Fruit fly (Drosophila melanogaster) whole organism, embryonic: ENCODE data around the gene Rab3GAP1.

Experiments used
- ATbp ChIP-seq: fragments of 200-800 bp; sonication (Bioruptor generic); optimal IDR thresholded peaks from 2 replicates; lab custom pipeline; 2017; ENCODE audit warnings: missing biosample characterization, mild to moderate bottlenecking, missing genetic modification characterization, missing genetic modification reagents
- Bgb ChIP-seq: fragments of 200-800 bp; sonication (Bioruptor generic); IDR thresholded peaks from 2 replicates; pipeline ENCODE4 v1.3.6; 2022; ENCODE audit warnings: missing biosample characterization, missing genetic modification characterization; ENCODE audit not compliant: partially characterized antibody
- CG12236 ChIP-seq: fragments of 200-800 bp; sonication (Bioruptor generic); optimal IDR thresholded peaks from 2 replicates; lab custom pipeline; 2016; ENCODE audit warnings: missing biosample characterization, missing genetic modification characterization
- CG12942 ChIP-seq: fragments of 200-800 bp; sonication (Bioruptor generic); optimal IDR thresholded peaks from 3 replicates; lab custom pipeline; 2016; ENCODE audit warnings: missing biosample characterization, missing genetic modification characterization
- CG1529 ChIP-seq: fragments of 200-800 bp; sonication (Bioruptor generic); optimal IDR thresholded peaks from 3 replicates; lab custom pipeline; 2018; ENCODE audit warnings: missing biosample characterization, missing genetic modification characterization
- CG17829 ChIP-seq: fragments of 200-800 bp; optimal IDR thresholded peaks from 2 replicates; lab custom pipeline; 2019; ENCODE audit warnings: missing biosample characterization, mild to moderate bottlenecking, missing genetic modification characterization, moderate library complexity
- CG18619 ChIP-seq: fragments of 200-800 bp; sonication (Bioruptor generic); optimal IDR thresholded peaks from 3 replicates; lab custom pipeline; 2017; ENCODE audit warnings: missing biosample characterization, mild to moderate bottlenecking, missing genetic modification characterization
- CG31224 ChIP-seq: fragments of 200-800 bp; sonication (Bioruptor generic); IDR thresholded peaks from 2 replicates; pipeline ENCODE4 v1.3.6; 2022; ENCODE audit warnings: missing biosample characterization, missing genetic modification characterization
- CG3163 ChIP-seq: fragments of 200-800 bp; sonication (Bioruptor generic); optimal IDR thresholded peaks from 3 replicates; lab custom pipeline; 2016; ENCODE audit warnings: missing biosample characterization, missing genetic modification characterization
- CG3847 ChIP-seq: fragments of 200-800 bp; sonication (Bioruptor generic); IDR thresholded peaks from 2 replicates; pipeline ENCODE4 v1.3.6; 2022; ENCODE audit warnings: missing biosample characterization, missing genetic modification characterization
- CG4820 ChIP-seq: fragments of 200-800 bp; sonication (Bioruptor generic); optimal IDR thresholded peaks from 3 replicates; lab custom pipeline; 2016; ENCODE audit warnings: missing biosample characterization, missing genetic modification characterization
- CG5953 ChIP-seq: fragments of 200-800 bp; sonication (Bioruptor generic); IDR thresholded peaks from 2 replicates; pipeline ENCODE4 v1.3.6; 2022; ENCODE audit warnings: missing biosample characterization, missing genetic modification characterization
- CG6175 ChIP-seq: fragments of 200-800 bp; sonication (Bioruptor generic); IDR thresholded peaks from 3 replicates; pipeline ENCODE4 v1.3.6; 2022; ENCODE audit warnings: missing biosample characterization, missing genetic modification characterization
- CG7963 ChIP-seq: fragments of 200-800 bp; sonication (Bioruptor generic); IDR thresholded peaks from 3 replicates; pipeline ENCODE4 v1.3.6; 2022; ENCODE audit warnings: missing biosample characterization, missing genetic modification characterization; ENCODE audit not compliant: partially characterized antibody
- CG9215 ChIP-seq: fragments of 200-800 bp; sonication (Bioruptor generic); IDR thresholded peaks from 2 replicates; pipeline ENCODE4 v1.3.6; 2022; ENCODE audit warnings: missing biosample characterization, missing genetic modification characterization
- CHES-1-like ChIP-seq: fragments of 200-800 bp; sonication (Bioruptor generic); optimal IDR thresholded peaks from 2 replicates; lab custom pipeline; 2016; ENCODE audit warnings: missing biosample characterization, missing genetic modification characterization
- Chrac-16 ChIP-seq: fragments of 200-800 bp; sonication (Bioruptor generic); optimal IDR thresholded peaks from 3 replicates; lab custom pipeline; 2016; ENCODE audit warnings: missing biosample characterization, missing genetic modification characterization
- Dref ChIP-seq: fragments of 200-800 bp; sonication (Bioruptor generic); IDR thresholded peaks from 2 replicates; pipeline ENCODE4 v1.3.6; 2022; ENCODE audit warnings: missing biosample characterization, missing genetic modification characterization
- ERR ChIP-seq: fragments of 200-800 bp; sonication (Bioruptor generic); optimal IDR thresholded peaks from 2 replicates; lab custom pipeline; 2016; ENCODE audit warnings: missing biosample characterization, missing genetic modification characterization
- Hand ChIP-seq: fragments of 200-800 bp; sonication (Bioruptor generic); optimal IDR thresholded peaks from 2 replicates; lab custom pipeline; 2017; ENCODE audit warnings: mild to moderate bottlenecking, missing biosample characterization, missing genetic modification reagents, missing genetic modification characterization
- Hr78 ChIP-seq, 2 experiments: fragments of 200-800 bp in 1 of 2; fragments of >200 bp in 1 of 2; sonication (Bioruptor generic) in 1 of 2; optimal IDR thresholded peaks; 2 replicates each; lab custom pipeline; 2017 to 2019; ENCODE audit warnings: missing biosample characterization in 2 of 2, missing genetic modification characterization in 2 of 2, mild to moderate bottlenecking in 1 of 2, moderate library complexity in 1 of 2
- Lhr ChIP-seq: fragments of 200-800 bp; sonication (Bioruptor generic); optimal IDR thresholded peaks from 3 replicates; lab custom pipeline; 2017; ENCODE audit warnings: mild to moderate bottlenecking, missing biosample characterization, missing genetic modification reagents, missing genetic modification characterization
- Max ChIP-seq: fragments of 200-800 bp; sonication (Bioruptor generic); optimal IDR thresholded peaks from 2 replicates; lab custom pipeline; 2016; ENCODE audit warnings: missing biosample characterization, mild to moderate bottlenecking, missing genetic modification characterization
- Oaz ChIP-seq: fragments of 200-800 bp; sonication (Bioruptor generic); IDR thresholded peaks from 2 replicates; pipeline ENCODE4 v1.3.6; 2022; ENCODE audit warnings: missing biosample characterization, missing genetic modification characterization
- Oli ChIP-seq: fragments of 200-800 bp; sonication (Bioruptor generic); optimal IDR thresholded peaks from 2 replicates; lab custom pipeline; 2018; ENCODE audit warnings: missing biosample characterization, mild to moderate bottlenecking, missing genetic modification characterization, moderate library complexity
- Trl ChIP-seq, 3 experiments: fragments of >200 bp in 2 of 3; fragments of 200-800 bp in 1 of 3; sonication (Bioruptor generic) in 1 of 3; optimal IDR thresholded peaks; 2 replicates in 1 of 3; 3 replicates in 2 of 3; lab custom pipeline; 2016 to 2017; ENCODE audit warnings: missing biosample characterization in 1 of 3, missing genetic modification characterization in 1 of 3
- Usf ChIP-seq: fragments of 200-800 bp; sonication (Bioruptor generic); optimal IDR thresholded peaks from 2 replicates; lab custom pipeline; 2017; ENCODE audit warnings: missing genotype, missing biosample characterization, missing genetic modification characterization
- ac ChIP-seq: fragments of 200-800 bp; sonication (Bioruptor generic); optimal IDR thresholded peaks from 3 replicates; lab custom pipeline; 2017; ENCODE audit warnings: missing biosample characterization, mild to moderate bottlenecking, missing genetic modification characterization
- corto ChIP-seq: fragments of 200-800 bp; sonication (Bioruptor generic); optimal IDR thresholded peaks from 2 replicates; lab custom pipeline; 2016; ENCODE audit warnings: missing biosample characterization, mild to moderate bottlenecking, missing genetic modification characterization, moderate library complexity
- eve ChIP-seq, 2 experiments: fragments of >200 bp; optimal IDR thresholded peaks; 2 replicates each; lab custom pipeline; 2017; ENCODE audit warnings: missing biosample characterization in 2 of 2, missing genetic modification characterization in 2 of 2
- gce ChIP-seq: fragments of 200-800 bp; sonication (Bioruptor generic); IDR thresholded peaks from 3 replicates; pipeline ENCODE4 v1.3.6; 2022; ENCODE audit warnings: missing biosample characterization, missing genetic modification characterization
- gsb-n ChIP-seq: fragments of 200-800 bp; sonication (Bioruptor generic); optimal IDR thresholded peaks from 3 replicates; lab custom pipeline; 2018; ENCODE audit warnings: missing biosample characterization, mild to moderate bottlenecking, missing genetic modification characterization
- ind ChIP-seq: fragments of 200-800 bp; sonication (Bioruptor generic); optimal IDR thresholded peaks from 3 replicates; lab custom pipeline; 2016; ENCODE audit warnings: missing biosample characterization, missing genetic modification characterization
- insv ChIP-seq, 2 experiments: fragments of 200-800 bp; sonication (Bioruptor generic); optimal IDR thresholded peaks; 3 replicates each; lab custom pipeline; 2016 to 2018; ENCODE audit warnings: missing biosample characterization in 2 of 2, missing genetic modification characterization in 2 of 2
- ken ChIP-seq: fragments of 200-800 bp; sonication (Bioruptor generic); IDR thresholded peaks from 3 replicates; pipeline ENCODE4 v1.3.6; 2022; ENCODE audit warnings: missing biosample characterization, missing genetic modification characterization
- knrl ChIP-seq: fragments of 200-800 bp; sonication (Bioruptor generic); IDR thresholded peaks from 3 replicates; pipeline ENCODE4 v1.3.6; 2022; ENCODE audit warnings: missing biosample characterization, missing genetic modification characterization; ENCODE audit not compliant: partially characterized antibody
- lilli ChIP-seq: fragments of 200-800 bp; sonication (Bioruptor generic); optimal IDR thresholded peaks from 3 replicates; lab custom pipeline; 2016; ENCODE audit warnings: missing biosample characterization, missing genetic modification characterization
- pb ChIP-seq: fragments of 200-800 bp; sonication (Bioruptor generic); optimal IDR thresholded peaks from 3 replicates; lab custom pipeline; 2016; ENCODE audit warnings: missing biosample characterization, missing genetic modification characterization
- pho ChIP-seq: fragments of 200-800 bp; sonication (Bioruptor generic); optimal IDR thresholded peaks from 2 replicates; lab custom pipeline; 2016; ENCODE audit warnings: missing biosample characterization, missing genetic modification characterization
- prd ChIP-seq, 3 experiments: fragments of >200 bp in 2 of 3; fragments of 200-800 bp in 1 of 3; sonication (Bioruptor generic) in 1 of 3; optimal IDR thresholded peaks in 2 of 3; IDR thresholded peaks in 1 of 3; 2 replicates in 2 of 3; 3 replicates in 1 of 3; pipeline versions ENCODE4 v1.3.6 to Lab custom; 2017 to 2022; ENCODE audit warnings: missing biosample characterization in 1 of 3, missing genetic modification characterization in 1 of 3
- ro ChIP-seq: fragments of 200-800 bp; sonication (Bioruptor generic); IDR thresholded peaks from 2 replicates; pipeline ENCODE4 v1.3.6; 2022; ENCODE audit warnings: missing biosample characterization, missing genetic modification characterization
- shn ChIP-seq: fragments of 200-800 bp; sonication (Bioruptor generic); optimal IDR thresholded peaks from 3 replicates; lab custom pipeline; 2016; ENCODE audit warnings: missing biosample characterization, missing genetic modification characterization
- sim ChIP-seq: fragments of 200-800 bp; sonication (Bioruptor generic); IDR thresholded peaks from 2 replicates; pipeline ENCODE4 v1.3.6; 2022; ENCODE audit warnings: missing biosample characterization, missing genetic modification characterization
- tx ChIP-seq: fragments of 200-800 bp; sonication (Bioruptor generic); optimal IDR thresholded peaks from 2 replicates; lab custom pipeline; 2016; ENCODE audit warnings: missing biosample characterization, missing genetic modification characterization
- usp ChIP-seq: fragments of >200 bp; optimal IDR thresholded peaks from 2 replicates; lab custom pipeline; 2017; ENCODE audit warnings: missing biosample characterization, missing genetic modification characterization
- wdn ChIP-seq: fragments of 200-800 bp; sonication (Bioruptor generic); IDR thresholded peaks from 2 replicates; pipeline ENCODE4 v1.3.6; 2022; ENCODE audit warnings: missing biosample characterization, missing genetic modification characterization
- z ChIP-seq: fragments of 200-800 bp; sonication (Bioruptor generic); IDR thresholded peaks from 3 replicates; pipeline ENCODE4 v1.3.6; 2022; ENCODE audit warnings: missing biosample characterization, missing genetic modification characterization
- zf30C ChIP-seq: fragments of 200-800 bp; sonication (Bioruptor generic); optimal IDR thresholded peaks from 3 replicates; lab custom pipeline; 2018; ENCODE audit warnings: missing biosample characterization, mild to moderate bottlenecking, missing genetic modification characterization
- zfh1 ChIP-seq: fragments of 200-800 bp; sonication (Bioruptor generic); IDR thresholded peaks from 3 replicates; pipeline ENCODE4 v1.3.6; 2022; ENCODE audit warnings: missing biosample characterization, missing genetic modification characterization

Rab3GAP1 gene

DNA sequence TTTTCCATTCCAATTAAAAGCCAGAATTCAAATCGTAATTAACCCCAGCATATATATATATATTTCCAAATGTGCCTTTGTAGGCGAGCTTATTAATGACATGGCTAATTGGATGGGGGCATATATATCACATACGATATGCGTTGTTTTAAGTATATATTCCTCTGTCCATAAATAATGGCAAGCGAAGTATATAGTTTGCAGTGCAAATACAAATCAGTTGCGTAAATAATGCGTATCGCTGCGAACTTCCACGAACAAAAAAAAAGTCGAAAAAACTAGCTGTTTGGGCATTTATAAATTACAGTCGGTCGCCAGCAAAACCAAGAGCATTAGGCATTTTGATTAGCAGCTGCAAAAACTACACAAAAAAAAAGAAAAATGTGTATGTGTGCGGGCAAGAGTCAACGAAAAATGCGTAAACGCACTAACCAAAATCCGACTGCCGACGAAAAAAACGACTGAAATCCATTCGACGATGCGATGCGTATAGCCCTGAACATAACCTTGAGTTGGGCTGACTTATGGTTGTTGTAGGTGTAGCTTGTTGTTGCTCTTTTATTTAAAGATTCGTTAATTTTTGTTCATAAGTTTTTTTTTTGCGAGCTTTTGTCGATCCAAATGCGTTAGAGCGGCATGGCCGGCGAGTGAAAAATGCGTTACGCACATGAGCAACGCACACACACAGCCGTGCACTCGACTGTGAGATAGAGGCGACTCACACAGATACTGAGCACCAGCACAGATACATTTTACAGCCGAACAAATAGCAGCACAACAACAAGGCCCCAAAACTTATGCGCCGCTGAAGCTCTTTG is 27.1 kb upstream of the Rab3GAP1 start (continued):
- TF ChIP-seq Lhr (GFP tag; lab: Kevin White, UChicago) (no peak), insv (GFP tag; optimal IDR thresholded peaks at IDR 0.05; lab: Kevin White, UChicago) (no peak), eve (GFP tag; optimal IDR thresholded peaks at IDR 0.05; lab: Kevin White, UChicago) (peak in 1 of 2 experiments; percentile 49), prd (optimal IDR thresholded peaks at IDR 0.05; lab: Kevin White, UChicago) (no peak), prd (GFP tag; IDR thresholded peaks at IDR 0.05; lab: Robert Waterston, UW) (no peak), CG1529 (GFP tag; lab: Kevin White, UChicago) (no peak), CHES-1-like (GFP tag; lab: Kevin White, UChicago) (peak; percentile 30), ATbp (no peak), CG3847 (GFP tag; lab: Robert Waterston, UW) (no peak), Bgb (peak; percentile 24; the same call in 1 of the 2 replicates), Hr78 (GFP tag; optimal IDR thresholded peaks at IDR 0.05; lab: Kevin White, UChicago) (no peak), CG7963 (GFP tag; lab: Robert Waterston, UW) (no peak), gce (GFP tag; lab: Robert Waterston, UW) (no peak), zfh1 (GFP tag; lab: Robert Waterston, UW) (no peak), CG9215 (GFP tag; lab: Robert Waterston, UW) (no peak), knrl (no peak), tx (GFP tag; lab: Kevin White, UChicago) (no peak), usp (GFP tag; lab: Kevin White, UChicago) (no peak), CG12942 (no peak), shn (GFP tag; lab: Kevin White, UChicago) (no peak), CG3163 (GFP tag; lab: Kevin White, UChicago) (no peak), lilli (no peak), Chrac-16 (no peak), z (GFP tag; lab: Robert Waterston, UW) (peak; percentile 81), corto (no peak), CG31224 (GFP tag; lab: Robert Waterston, UW) (peak; percentile 34; the same call in 1 of the 2 replicates), ac (GFP tag; lab: Kevin White, UChicago) (no peak), CG18619 (GFP tag; lab: Kevin White, UChicago) (peak; percentile 11), ken (no peak), Hand (peak; percentile 34), Usf (GFP tag; lab: Kevin White, UChicago) (no peak), ro (GFP tag; lab: Robert Waterston, UW) (no peak), gsb-n (tag; lab: Kevin White, UChicago) (no peak), sim (no peak), pho (no peak), CG12236 (GFP tag; lab: Kevin White, UChicago) (no peak), CG5953 (no peak), ind (GFP tag; lab: Kevin White, UChicago) (no peak), pb (GFP tag; lab: Kevin White, UChicago) (no peak), Trl (optimal IDR thresholded peaks at IDR 0.05; lab: Kevin White, UChicago) (peak in 1 of 2 experiments; percentile 6), Trl (GFP tag; optimal IDR thresholded peaks at IDR 0.05; lab: Kevin White, UChicago) (no peak), Oaz (no peak), wdn (no peak), CG4820 (no peak), CG6175 (no peak), CG17829 (tag; lab: Kevin White, UChicago) (no peak), zf30C (GFP tag; lab: Kevin White, UChicago) (no peak), Oli (tag; lab: Kevin White, UChicago) (peak; percentile 16), Max (GFP tag; lab: Kevin White, UChicago) (no peak), ERR (GFP tag; lab: Kevin White, UChicago) (no peak), Dref (GFP tag; lab: Robert Waterston, UW) (no peak)
